Worm (Caenorhabditis elegans) whole organism, late embryonic: ENCODE measurements around the gene R08D7.5.

Source experiments
- C08G9.2 ChIP-seq: sonication (generic microtip); optimal IDR thresholded peaks from 2 replicates; lab custom pipeline; 2016; ENCODE audit warnings: mild to moderate bottlenecking, missing genetic modification characterization, moderate library complexity, missing compliant biosample characterization
- C38D4.7 ChIP-seq: fragments of 200-800 bp; sonication (Bioruptor generic); optimal IDR thresholded peaks from 2 replicates; lab custom pipeline; 2018; ENCODE audit warnings: mild to moderate bottlenecking, missing genetic modification characterization, moderate library complexity, missing compliant biosample characterization
- F13H6.1 ChIP-seq: sonication (generic microtip); optimal IDR thresholded peaks from 2 replicates; lab custom pipeline; 2016; ENCODE audit warnings: missing genetic modification characterization, missing compliant biosample characterization
- K02D7.2 ChIP-seq: sonication (generic microtip); optimal IDR thresholded peaks from 2 replicates; lab custom pipeline; 2017; ENCODE audit warnings: mild to moderate bottlenecking, missing genetic modification characterization, missing compliant biosample characterization
- K09A11.1 ChIP-seq: sonication (generic microtip); optimal IDR thresholded peaks from 2 replicates; lab custom pipeline; 2017; ENCODE audit warnings: antibody characterized with exemption, mild to moderate bottlenecking, missing genetic modification characterization, missing compliant biosample characterization; ENCODE audit not compliant: insufficient read depth
- Y22D7AL.16 ChIP-seq: sonication (generic microtip); optimal IDR thresholded peaks from 2 replicates; lab custom pipeline; 2016; ENCODE audit warnings: missing genetic modification characterization, missing compliant biosample characterization
- ahr-1 ChIP-seq: sonication (generic microtip); optimal IDR thresholded peaks from 2 replicates; lab custom pipeline; 2016; ENCODE audit warnings: missing genetic modification characterization, missing compliant biosample characterization
- ceh-14 ChIP-seq: sonication (generic microtip); optimal IDR thresholded peaks from 2 replicates; lab custom pipeline; 2016; ENCODE audit warnings: missing genotype, missing genetic modification characterization, missing compliant biosample characterization
- ceh-18 ChIP-seq: sonication (generic microtip); optimal IDR thresholded peaks from 2 replicates; lab custom pipeline; 2016; ENCODE audit warnings: missing genetic modification characterization, missing compliant biosample characterization
- ceh-19 ChIP-seq: fragments of 200-800 bp; sonication (Bioruptor generic); optimal IDR thresholded peaks from 2 replicates; lab custom pipeline; 2018; ENCODE audit warnings: mild to moderate bottlenecking, missing genetic modification characterization, missing compliant biosample characterization
- ceh-22 ChIP-seq: sonication (generic microtip); optimal IDR thresholded peaks from 2 replicates; lab custom pipeline; 2017; ENCODE audit warnings: missing biosample characterization, missing genetic modification characterization
- ceh-24 ChIP-seq: sonication (generic microtip); optimal IDR thresholded peaks from 2 replicates; lab custom pipeline; 2016; ENCODE audit warnings: mild to moderate bottlenecking, missing genetic modification characterization, missing compliant biosample characterization
- ceh-31 ChIP-seq: sonication (generic microtip); optimal IDR thresholded peaks from 2 replicates; lab custom pipeline; 2016; ENCODE audit warnings: missing genetic modification characterization, missing compliant biosample characterization
- ceh-34 ChIP-seq: sonication (generic microtip); optimal IDR thresholded peaks from 2 replicates; lab custom pipeline; 2016; ENCODE audit warnings: mild to moderate bottlenecking, missing genetic modification characterization, missing compliant biosample characterization
- ceh-48 ChIP-seq: sonication (generic microtip); optimal IDR thresholded peaks from 2 replicates; lab custom pipeline; 2016; ENCODE audit warnings: missing genetic modification characterization, inconsistent platforms, missing compliant biosample characterization
- ceh-6 ChIP-seq: fragments of 200-800 bp; sonication (Bioruptor generic); optimal IDR thresholded peaks from 2 replicates; lab custom pipeline; 2018; ENCODE audit warnings: mild to moderate bottlenecking, missing genetic modification characterization, missing compliant biosample characterization
- ceh-9 ChIP-seq: sonication (generic microtip); optimal IDR thresholded peaks from 2 replicates; lab custom pipeline; 2016; ENCODE audit warnings: mild to moderate bottlenecking, missing genetic modification characterization, inconsistent platforms, missing compliant biosample characterization
- che-1 ChIP-seq: sonication (generic microtip); optimal IDR thresholded peaks from 2 replicates; lab custom pipeline; 2016; ENCODE audit warnings: mild to moderate bottlenecking, missing genetic modification characterization, missing compliant biosample characterization
- dmd-4 ChIP-seq: sonication (generic microtip); optimal IDR thresholded peaks from 2 replicates; lab custom pipeline; 2016; ENCODE audit warnings: borderline replicate concordance, missing genetic modification characterization, missing compliant biosample characterization
- dve-1 ChIP-seq: sonication (generic microtip); optimal IDR thresholded peaks from 2 replicates; lab custom pipeline; 2017; ENCODE audit warnings: antibody characterized with exemption, mild to moderate bottlenecking, missing genetic modification characterization, missing compliant biosample characterization
- elt-2 ChIP-seq: sonication (generic microtip); optimal IDR thresholded peaks from 2 replicates; lab custom pipeline; 2016; ENCODE audit warnings: missing genetic modification reagents, missing genetic modification characterization, missing compliant biosample characterization
- ets-4 ChIP-seq: sonication (generic microtip); optimal IDR thresholded peaks from 2 replicates; lab custom pipeline; 2016; ENCODE audit warnings: missing genetic modification characterization, missing compliant biosample characterization
- eyg-1 ChIP-seq: sonication (generic microtip); optimal IDR thresholded peaks from 2 replicates; lab custom pipeline; 2016; ENCODE audit warnings: missing genotype, missing genetic modification characterization, missing compliant biosample characterization
- fax-1 ChIP-seq: sonication (generic microtip); optimal IDR thresholded peaks from 2 replicates; lab custom pipeline; 2016; ENCODE audit warnings: missing genotype, missing genetic modification characterization, missing compliant biosample characterization
- fkh-10 ChIP-seq: fragments of 150-350 bp; optimal IDR thresholded peaks from 2 replicates; lab custom pipeline; 2014; ENCODE audit warnings: missing biosample characterization, missing genetic modification reagents, missing genetic modification characterization
- fkh-6 ChIP-seq: sonication (generic microtip); optimal IDR thresholded peaks from 2 replicates; lab custom pipeline; 2016; ENCODE audit warnings: missing genetic modification characterization, missing compliant biosample characterization
- gmeb-2 ChIP-seq: sonication (generic microtip); optimal IDR thresholded peaks from 2 replicates; lab custom pipeline; 2016; ENCODE audit warnings: missing genetic modification characterization, inconsistent platforms, missing compliant biosample characterization
- hlh-13 ChIP-seq: fragments of 200-800 bp; sonication (Bioruptor generic); optimal IDR thresholded peaks from 2 replicates; lab custom pipeline; 2018; ENCODE audit warnings: mild to moderate bottlenecking, missing genetic modification characterization, missing compliant biosample characterization
- hlh-15 ChIP-seq: sonication (generic microtip); optimal IDR thresholded peaks from 2 replicates; lab custom pipeline; 2016; ENCODE audit warnings: missing genetic modification characterization, missing compliant biosample characterization
- hlh-30 ChIP-seq: sonication (generic microtip); optimal IDR thresholded peaks from 2 replicates; lab custom pipeline; 2017; ENCODE audit warnings: antibody characterized with exemption, missing genetic modification characterization, missing compliant biosample characterization; ENCODE audit not compliant: insufficient read depth
- hlh-6 ChIP-seq: sonication (generic microtip); optimal IDR thresholded peaks from 2 replicates; lab custom pipeline; 2016; ENCODE audit warnings: missing genotype, missing genetic modification characterization, missing compliant biosample characterization
- hlh-8 ChIP-seq: sonication (generic microtip); optimal IDR thresholded peaks from 2 replicates; lab custom pipeline; 2016; ENCODE audit warnings: missing genotype, missing genetic modification characterization, missing compliant biosample characterization
- lim-6 ChIP-seq: sonication (generic microtip); optimal IDR thresholded peaks from 2 replicates; lab custom pipeline; 2016; ENCODE audit warnings: missing genetic modification characterization, missing compliant biosample characterization
- lin-11 ChIP-seq: fragments of 200-800 bp; sonication (Bioruptor generic); optimal IDR thresholded peaks from 2 replicates; lab custom pipeline; 2018; ENCODE audit warnings: mild to moderate bottlenecking, missing genetic modification characterization, missing compliant biosample characterization
- mec-3 ChIP-seq: sonication (generic microtip); optimal IDR thresholded peaks from 2 replicates; lab custom pipeline; 2016; ENCODE audit warnings: borderline replicate concordance, missing genetic modification characterization, missing compliant biosample characterization
- nfya-1 ChIP-seq: sonication (generic microtip); optimal IDR thresholded peaks from 2 replicates; lab custom pipeline; 2017; ENCODE audit warnings: missing genetic modification characterization, mild to moderate bottlenecking, missing compliant biosample characterization, antibody characterized with exemption, moderate library complexity
- nhr-232 ChIP-seq: sonication (generic microtip); optimal IDR thresholded peaks from 2 replicates; lab custom pipeline; 2016; ENCODE audit warnings: missing genetic modification characterization, missing compliant biosample characterization
- npax-4 ChIP-seq: sonication (generic microtip); optimal IDR thresholded peaks from 2 replicates; lab custom pipeline; 2016; ENCODE audit warnings: missing genetic modification characterization, missing compliant biosample characterization
- odd-2 ChIP-seq: sonication (generic microtip); optimal IDR thresholded peaks from 2 replicates; lab custom pipeline; 2017; ENCODE audit warnings: antibody characterized with exemption, mild to moderate bottlenecking, missing genetic modification characterization, missing compliant biosample characterization
- pag-3 ChIP-seq: sonication (generic microtip); optimal IDR thresholded peaks from 2 replicates; lab custom pipeline; 2016; ENCODE audit warnings: missing compliant biosample characterization, missing genetic modification characterization, borderline replicate concordance
- pat-9 ChIP-seq: fragments of 200-800 bp; sonication (Bioruptor generic); optimal IDR thresholded peaks from 2 replicates; lab custom pipeline; 2018; ENCODE audit warnings: mild to moderate bottlenecking, missing genetic modification characterization, moderate library complexity, missing compliant biosample characterization
- pax-1 ChIP-seq: fragments of 150-350 bp; optimal IDR thresholded peaks from 2 replicates; lab custom pipeline; 2014; ENCODE audit warnings: missing biosample characterization, missing genetic modification characterization
- pha-2 ChIP-seq: sonication (generic microtip); optimal IDR thresholded peaks from 2 replicates; lab custom pipeline; 2017; ENCODE audit warnings: mild to moderate bottlenecking, missing genetic modification characterization, missing compliant biosample characterization
- pha-4 ChIP-seq: fragments of 150-350 bp; optimal IDR thresholded peaks from 2 replicates; lab custom pipeline; 2018; ENCODE audit warnings: missing biosample characterization, missing genetic modification reagents, missing genetic modification characterization
- ref-2 ChIP-seq: sonication (generic microtip); optimal IDR thresholded peaks from 2 replicates; lab custom pipeline; 2016; ENCODE audit warnings: missing genetic modification characterization, missing compliant biosample characterization
- rnt-1 ChIP-seq: sonication (generic microtip); optimal IDR thresholded peaks from 2 replicates; lab custom pipeline; 2016; ENCODE audit warnings: missing genetic modification characterization, missing compliant biosample characterization
- sox-2 ChIP-seq: fragments of 200-800 bp; sonication (Bioruptor generic); IDR thresholded peaks from 2 replicates; pipeline ENCODE4 v1.3.6; 2022; ENCODE audit warnings: missing genetic modification reagents, missing genetic modification characterization, missing compliant biosample characterization
- syd-9 ChIP-seq: sonication (generic microtip); optimal IDR thresholded peaks from 2 replicates; lab custom pipeline; 2016; ENCODE audit warnings: mild to moderate bottlenecking, missing genetic modification characterization, moderate library complexity, missing compliant biosample characterization
- tbx-2 ChIP-seq: sonication (generic microtip); optimal IDR thresholded peaks from 2 replicates; lab custom pipeline; 2016; ENCODE audit warnings: missing genetic modification characterization, missing compliant biosample characterization
- tbx-7 ChIP-seq: sonication (generic microtip); optimal IDR thresholded peaks from 2 replicates; lab custom pipeline; 2016; ENCODE audit warnings: missing genotype, missing genetic modification characterization, missing compliant biosample characterization
- unc-42 ChIP-seq: sonication (generic microtip); optimal IDR thresholded peaks from 2 replicates; lab custom pipeline; 2016; ENCODE audit warnings: missing genotype, missing genetic modification characterization, missing compliant biosample characterization
- unc-55 ChIP-seq: sonication (generic microtip); optimal IDR thresholded peaks from 2 replicates; lab custom pipeline; 2017; ENCODE audit warnings: missing biosample characterization, missing genetic modification reagents, missing genetic modification characterization
- unc-86 ChIP-seq: sonication (generic microtip); optimal IDR thresholded peaks from 2 replicates; lab custom pipeline; 2016; ENCODE audit warnings: missing genetic modification characterization, missing compliant biosample characterization

R08D7.5 gene

DNA sequence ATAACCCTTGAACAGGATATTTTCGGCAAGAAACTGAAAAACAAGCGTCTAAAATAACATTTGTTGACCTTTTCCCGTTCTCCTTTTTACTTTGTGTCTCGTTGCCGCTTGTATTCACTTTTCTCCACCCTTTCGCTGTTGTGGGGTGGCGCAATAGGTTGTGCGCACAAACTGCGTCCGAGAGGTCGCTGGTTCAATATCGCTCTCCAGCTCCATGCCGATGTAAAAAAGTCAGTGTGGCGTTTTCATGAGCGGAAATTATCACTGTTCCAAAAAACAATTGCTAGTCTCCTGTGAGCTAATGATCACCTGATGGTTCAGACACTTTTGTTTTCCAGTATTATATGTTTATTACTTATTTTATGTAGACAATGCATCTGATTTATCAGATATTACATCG is 36.4 kb upstream of the R08D7.5 start:
- peak; percentile 59 for TF ChIP-seq tbx-7 (tag; lab: Kevin White, UChicago)
- peak; percentile 86 for TF ChIP-seq C38D4.7 (GFP tag; lab: Kevin White, UChicago)
- no peak for TF ChIP-seq pax-1 (tag; lab: Kevin White, UChicago)
- peak; percentile 4 for TF ChIP-seq hlh-30 (tag; lab: Kevin White, UChicago)
- peak; percentile 56 for TF ChIP-seq ceh-22 (tag; lab: Kevin White, UChicago)
- peak; percentile 63 for TF ChIP-seq ref-2 (tag; lab: Kevin White, UChicago)
- TF ChIP-seq nhr-232 (tag; lab: Kevin White, UChicago), result peak; percentile 88
- peak; percentile 81 for TF ChIP-seq ahr-1
- TF ChIP-seq gmeb-2 (tag; lab: Kevin White, UChicago), result peak; percentile 89
- TF ChIP-seq odd-2, result peak; percentile 78
- TF ChIP-seq fkh-10 (GFP tag; lab: Kevin White, UChicago), result peak; percentile 33
- peak; percentile 76 for TF ChIP-seq sox-2 (GFP tag; lab: Robert Waterston, UW)
- TF ChIP-seq hlh-15 (tag; lab: Kevin White, UChicago), result peak; percentile 86
- TF ChIP-seq ceh-19 (GFP tag; lab: Kevin White, UChicago), result peak; percentile 95
- TF ChIP-seq hlh-13 (GFP tag; lab: Kevin White, UChicago), result peak; percentile 88
- TF ChIP-seq dve-1, result peak; percentile 70
- TF ChIP-seq che-1 (tag; lab: Kevin White, UChicago), result peak; percentile 87
- TF ChIP-seq C08G9.2 (tag; lab: Kevin White, UChicago), result peak; percentile 76
- TF ChIP-seq unc-55, result no peak
- peak; percentile 93 for TF ChIP-seq ceh-6 (GFP tag; lab: Kevin White, UChicago)
- TF ChIP-seq eyg-1, result peak; percentile 87
- peak; percentile 75 for TF ChIP-seq lim-6
- TF ChIP-seq ceh-14 (tag; lab: Kevin White, UChicago), result peak; percentile 91
- TF ChIP-seq dmd-4, result peak; percentile 84
- peak; percentile 93 for TF ChIP-seq fkh-6 (tag; lab: Kevin White, UChicago)
- TF ChIP-seq ceh-9, result peak; percentile 66
- peak; percentile 93 for TF ChIP-seq tbx-2 (tag; lab: Kevin White, UChicago)
- TF ChIP-seq nfya-1 (tag; lab: Kevin White, UChicago), result peak; percentile 70
- TF ChIP-seq pha-2 (tag; lab: Kevin White, UChicago), result peak; percentile 89
- peak; percentile 69 for TF ChIP-seq F13H6.1
- TF ChIP-seq pat-9 (tag; lab: Kevin White, UChicago), result peak; percentile 88
- TF ChIP-seq ceh-48 (tag; lab: Kevin White, UChicago), result peak; percentile 82
- TF ChIP-seq unc-42 (tag; lab: Kevin White, UChicago), result peak; percentile 51
- peak; percentile 77 for TF ChIP-seq ceh-31 (tag; lab: Kevin White, UChicago)
- no peak for TF ChIP-seq pha-4 (tag; lab: Kevin White, UChicago)
- TF ChIP-seq npax-4 (tag; lab: Kevin White, UChicago), result peak; percentile 82
- TF ChIP-seq unc-86, result peak; percentile 91
- no peak for TF ChIP-seq mec-3 (tag; lab: Kevin White, UChicago)
- TF ChIP-seq elt-2 (tag; lab: Kevin White, UChicago), result peak; percentile 95
- peak; percentile 83 for TF ChIP-seq fax-1 (tag; lab: Kevin White, UChicago)
- peak; percentile 91 for TF ChIP-seq syd-9
- peak; percentile 86 for TF ChIP-seq lin-11 (tag; lab: Kevin White, UChicago)
- TF ChIP-seq K02D7.2 (tag; lab: Kevin White, UChicago), result peak; percentile 90
- TF ChIP-seq K09A11.1 (tag; lab: Kevin White, UChicago), result peak; percentile 72
- TF ChIP-seq ceh-34 (tag; lab: Kevin White, UChicago), result peak; percentile 94
- no peak for TF ChIP-seq pag-3
- peak; percentile 73 for TF ChIP-seq hlh-8 (tag; lab: Kevin White, UChicago)
- peak; percentile 82 for TF ChIP-seq rnt-1 (tag; lab: Kevin White, UChicago)
- peak; percentile 3 for TF ChIP-seq ets-4 (tag; lab: Kevin White, UChicago)
- peak; percentile 82 for TF ChIP-seq Y22D7AL.16 (tag; lab: Kevin White, UChicago)
- TF ChIP-seq hlh-6 (tag; lab: Kevin White, UChicago), result peak; percentile 96
- TF ChIP-seq ceh-24, result peak; percentile 85
- TF ChIP-seq ceh-18 (tag; lab: Kevin White, UChicago), result peak; percentile 84
